Worm (Caenorhabditis elegans): ENCODE measurements around the gene clec-67.

DNA sequence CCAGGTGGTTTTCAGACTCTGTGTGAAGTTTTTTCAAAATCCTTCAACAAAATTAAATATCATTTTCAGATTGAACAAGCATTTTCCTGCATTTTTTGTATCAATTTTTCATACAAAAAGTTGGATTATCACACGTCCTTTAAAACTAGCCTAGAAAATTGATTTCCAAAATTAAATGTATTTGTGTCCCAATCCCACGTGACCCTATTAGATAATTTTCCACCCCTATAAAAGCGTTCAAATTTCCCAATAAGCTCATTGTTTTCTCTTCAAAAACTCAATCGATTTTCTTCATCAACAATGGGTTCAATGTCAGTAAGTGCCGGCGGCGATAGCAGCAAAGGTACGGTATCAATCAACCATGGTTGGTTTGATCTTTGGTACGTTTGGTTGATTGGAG is 7.5 kb upstream of the clec-67 start, which contains the start of gene F56D6.19:
- TF ChIP-seq cog-1 (tag; optimal IDR thresholded peaks at IDR 0.05), result no peak
- TF ChIP-seq med-1 (GFP tag; optimal IDR thresholded peaks at IDR 0.05; ENCODE audit: insufficient read depth), result no peak
- no peak for TF ChIP-seq ztf-23 (GFP tag; IDR thresholded peaks at IDR 0.05)
- TF ChIP-seq tab-1 (GFP tag; IDR thresholded peaks at IDR 0.05), result no peak
- no peak for TF ChIP-seq klf-2 (GFP tag; conservative IDR thresholded peaks at IDR 0.05)
- no peak for TF ChIP-seq ztf-29 (GFP tag; IDR thresholded peaks at IDR 0.05)
